Fruit fly (Drosophila melanogaster): ENCODE data around the gene GAPcenA.
A peak's percentile ranks its signal among the peaks of the same experiment; 100 is the strongest.

Gene GAPcenA

dm6 chr3L:8358138-8358537 lies 11.8 kb downstream of the GAPcenA start (continued):
- no peak for TF ChIP-seq topi (GFP tag; optimal IDR thresholded peaks at IDR 0.05)
- peak; percentile 83 for TF ChIP-seq svp (GFP tag)
- TF ChIP-seq CG7368 (GFP tag; optimal IDR thresholded peaks at IDR 0.05), result peak; percentile 24
- TF ChIP-seq CG15336 (GFP tag; IDR thresholded peaks at IDR 0.05), result peak; percentile 60
- no peak for TF ChIP-seq Sox102F (GFP tag; optimal IDR thresholded peaks at IDR 0.05)
- no peak for TF ChIP-seq Eip78C (GFP tag)
- no peak for TF ChIP-seq lz (GFP tag; optimal IDR thresholded peaks at IDR 0.05)
- no peak for TF ChIP-seq Eip93F (GFP tag; optimal IDR thresholded peaks at IDR 0.05)
- no peak for TF ChIP-seq achi (GFP tag; optimal IDR thresholded peaks at IDR 0.05)
- TF ChIP-seq esn (GFP tag; optimal IDR thresholded peaks at IDR 0.05), result peak; percentile 62
- TF ChIP-seq CG11294 (GFP tag; IDR thresholded peaks at IDR 0.05), result no peak
- no peak for TF ChIP-seq OdsH (GFP tag; optimal IDR thresholded peaks at IDR 0.05)
- TF ChIP-seq Sox14 (GFP tag; optimal IDR thresholded peaks at IDR 0.05), result no peak
- TF ChIP-seq CG11902 (GFP tag; optimal IDR thresholded peaks at IDR 0.05), result peak; percentile 4
- no peak for TF ChIP-seq Ets21C (GFP tag; optimal IDR thresholded peaks at IDR 0.05)
- TF ChIP-seq fd59A (GFP tag; optimal IDR thresholded peaks at IDR 0.05), result peak; percentile 32
- no peak for TF ChIP-seq Sox15 (GFP tag; optimal IDR thresholded peaks at IDR 0.05)

DNA sequence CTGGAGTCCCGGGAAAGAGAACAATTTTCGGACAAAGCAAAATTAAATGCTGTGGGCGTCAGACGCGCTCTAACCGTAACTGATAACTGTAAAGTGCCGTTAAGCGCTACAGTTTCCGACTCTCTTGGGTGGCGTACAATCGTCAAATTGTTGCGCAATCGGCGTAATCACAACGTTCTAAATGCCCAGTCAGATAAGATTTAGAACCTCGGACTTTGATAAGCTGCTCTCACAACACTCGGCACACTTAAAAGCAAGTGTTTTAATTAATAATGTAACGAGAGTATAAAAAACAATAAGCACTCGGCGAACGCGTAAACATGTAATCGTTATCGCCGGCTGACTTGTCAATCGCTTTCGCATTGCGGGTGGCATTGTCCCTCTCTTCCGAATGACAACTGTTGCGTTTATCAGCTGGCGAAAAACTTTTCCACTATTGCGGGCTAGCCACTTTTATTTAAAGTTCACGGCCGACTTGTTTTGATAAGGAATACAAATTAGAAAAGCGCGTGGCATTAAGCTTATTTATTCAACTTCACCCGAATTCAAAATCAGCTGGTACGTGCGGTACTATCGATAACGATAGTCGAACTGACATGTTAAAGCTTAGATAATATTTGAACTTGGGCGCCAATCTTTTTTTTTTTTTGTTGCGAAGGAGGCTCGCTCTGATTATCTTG lies 12.6 kb downstream of the GAPcenA start:
- TF ChIP-seq lz (GFP tag; optimal IDR thresholded peaks at IDR 0.05) (no peak), vri (GFP tag; optimal IDR thresholded peaks at IDR 0.05) (peak; percentile 87), Gug (GFP tag; IDR thresholded peaks at IDR 0.05) (no peak), CG34406 (GFP tag; optimal IDR thresholded peaks at IDR 0.05) (no peak), Hr4 (GFP tag; optimal IDR thresholded peaks at IDR 0.05) (no peak), fd85E (GFP tag; optimal IDR thresholded peaks at IDR 0.05) (no peak), achi (GFP tag; optimal IDR thresholded peaks at IDR 0.05) (peak; percentile 84), Eip78C (GFP tag) (peak; percentile 36), Lpt (GFP tag; optimal IDR thresholded peaks at IDR 0.05) (no peak), Hr39 (GFP tag; optimal IDR thresholded peaks at IDR 0.05) (no peak), Sox14 (GFP tag; optimal IDR thresholded peaks at IDR 0.05) (no peak), fkh (GFP tag; optimal IDR thresholded peaks at IDR 0.05) (peak; percentile 62), Eip93F (GFP tag; optimal IDR thresholded peaks at IDR 0.05) (no peak), CG11762 (GFP tag; optimal IDR thresholded peaks at IDR 0.05; ENCODE audit: insufficient read depth) (no peak), CG1621 (tag; optimal IDR thresholded peaks at IDR 0.05) (no peak), CG7368 (GFP tag; optimal IDR thresholded peaks at IDR 0.05) (no peak)

dm6 chr3L:8360063-8360642 lies 13.8 kb downstream of the GAPcenA start:
- TF ChIP-seq CG10631 (GFP tag; optimal IDR thresholded peaks at IDR 0.05) (no peak), Hr39 (GFP tag; optimal IDR thresholded peaks at IDR 0.05) (no peak), Eip93F (GFP tag; optimal IDR thresholded peaks at IDR 0.05) (peak; percentile 44), Gug (GFP tag; IDR thresholded peaks at IDR 0.05) (no peak), cyc (GFP tag; optimal IDR thresholded peaks at IDR 0.05) (no peak), CG6163 (GFP tag; IDR thresholded peaks at IDR 0.05) (peak; percentile 33; the same call in 2 of the 3 replicates), OdsH (GFP tag; optimal IDR thresholded peaks at IDR 0.05) (no peak), Eip78C (GFP tag) (no peak), eg (GFP tag; IDR thresholded peaks at IDR 0.05) (peak; percentile 55; the same call in 2 of the 3 replicates), Lpt (GFP tag; optimal IDR thresholded peaks at IDR 0.05) (peak; percentile 26), Ets21C (GFP tag; optimal IDR thresholded peaks at IDR 0.05) (no peak), CG3919 (GFP tag; optimal IDR thresholded peaks at IDR 0.05) (no peak), fd85E (GFP tag; optimal IDR thresholded peaks at IDR 0.05) (no peak), CG8632 (GFP tag; optimal IDR thresholded peaks at IDR 0.05) (no peak), Hr38 (GFP tag; optimal IDR thresholded peaks at IDR 0.05) (no peak), CG15336 (GFP tag; IDR thresholded peaks at IDR 0.05) (no peak), vri (GFP tag; optimal IDR thresholded peaks at IDR 0.05) (no peak), svp (GFP tag) (no peak), Smox (GFP tag; optimal IDR thresholded peaks at IDR 0.05) (no peak), CG11902 (GFP tag; optimal IDR thresholded peaks at IDR 0.05) (no peak), Hr4 (GFP tag; optimal IDR thresholded peaks at IDR 0.05) (no peak), CG8319 (GFP tag; optimal IDR thresholded peaks at IDR 0.05) (no peak), topi (GFP tag; optimal IDR thresholded peaks at IDR 0.05) (no peak), acj6 (GFP tag; optimal IDR thresholded peaks at IDR 0.05) (no peak), CG31627 (GFP tag; optimal IDR thresholded peaks at IDR 0.05) (no peak), net (GFP tag; optimal IDR thresholded peaks at IDR 0.05) (no peak), salr (GFP tag; optimal IDR thresholded peaks at IDR 0.05) (peak; percentile 39 to 51), CG8119 (GFP tag; IDR thresholded peaks at IDR 0.05) (peak; percentile 61; the same call in 2 of the 3 replicates), CG9139 (GFP tag; optimal IDR thresholded peaks at IDR 0.05) (peak; percentile 67), esn (GFP tag; optimal IDR thresholded peaks at IDR 0.05) (no peak), CG4318 (GFP tag; optimal IDR thresholded peaks at IDR 0.05) (no peak), CG6854 (GFP tag; optimal IDR thresholded peaks at IDR 0.05) (no peak), CG16779 (tag; optimal IDR thresholded peaks at IDR 0.05) (peak; percentile 6), CG1621 (tag; optimal IDR thresholded peaks at IDR 0.05) (peak; percentile 48), Sox15 (GFP tag; optimal IDR thresholded peaks at IDR 0.05) (no peak)
